Worm (Caenorhabditis elegans) whole organism, late embryonic: ENCODE data around the gene Y60A9A.1.
A peak's percentile ranks its signal among the peaks of the same experiment; 100 is the strongest.
"Not testable (repeated sequence)": the region's sequence is repeated elsewhere in the genome, so short reads cannot be mapped to it uniquely, and the experiment has no call there.

ENCODE experiments used
- C38D4.7 ChIP-seq: fragments of 200-800 bp; sonication (Bioruptor generic); optimal IDR thresholded peaks from 2 replicates; lab custom pipeline; 2018; ENCODE audit warnings: mild to moderate bottlenecking, missing genetic modification characterization, moderate library complexity, missing compliant biosample characterization
- F13H6.1 ChIP-seq: sonication (generic microtip); optimal IDR thresholded peaks from 2 replicates; lab custom pipeline; 2016; ENCODE audit warnings: missing genetic modification characterization, missing compliant biosample characterization
- T23F11.4 ChIP-seq: fragments of 200-800 bp; sonication (Bioruptor generic); optimal IDR thresholded peaks from 2 replicates; lab custom pipeline; 2018; ENCODE audit warnings: mild to moderate bottlenecking, missing genetic modification characterization, missing compliant biosample characterization
- Y22D7AL.16 ChIP-seq: sonication (generic microtip); optimal IDR thresholded peaks from 2 replicates; lab custom pipeline; 2016; ENCODE audit warnings: missing genetic modification characterization, missing compliant biosample characterization
- ahr-1 ChIP-seq: sonication (generic microtip); optimal IDR thresholded peaks from 2 replicates; lab custom pipeline; 2016; ENCODE audit warnings: missing genetic modification characterization, missing compliant biosample characterization
- ama-1 ChIP-seq: fragments of 150-350 bp; optimal IDR thresholded peaks from 2 replicates; lab custom pipeline; 2014
- ceh-14 ChIP-seq: sonication (generic microtip); optimal IDR thresholded peaks from 2 replicates; lab custom pipeline; 2016; ENCODE audit warnings: missing genotype, missing genetic modification characterization, missing compliant biosample characterization
- ceh-18 ChIP-seq: sonication (generic microtip); optimal IDR thresholded peaks from 2 replicates; lab custom pipeline; 2016; ENCODE audit warnings: missing genetic modification characterization, missing compliant biosample characterization
- ceh-19 ChIP-seq: fragments of 200-800 bp; sonication (Bioruptor generic); optimal IDR thresholded peaks from 2 replicates; lab custom pipeline; 2018; ENCODE audit warnings: mild to moderate bottlenecking, missing genetic modification characterization, missing compliant biosample characterization
- ceh-31 ChIP-seq: sonication (generic microtip); optimal IDR thresholded peaks from 2 replicates; lab custom pipeline; 2016; ENCODE audit warnings: missing genetic modification characterization, missing compliant biosample characterization
- ceh-48 ChIP-seq: sonication (generic microtip); optimal IDR thresholded peaks from 2 replicates; lab custom pipeline; 2016; ENCODE audit warnings: missing genetic modification characterization, inconsistent platforms, missing compliant biosample characterization
- dve-1 ChIP-seq: sonication (generic microtip); optimal IDR thresholded peaks from 2 replicates; lab custom pipeline; 2017; ENCODE audit warnings: antibody characterized with exemption, mild to moderate bottlenecking, missing genetic modification characterization, missing compliant biosample characterization
- elt-4 ChIP-seq: sonication (generic microtip); optimal IDR thresholded peaks from 2 replicates; lab custom pipeline; 2016; ENCODE audit warnings: missing genetic modification characterization, missing compliant biosample characterization
- ets-4 ChIP-seq: sonication (generic microtip); optimal IDR thresholded peaks from 2 replicates; lab custom pipeline; 2016; ENCODE audit warnings: missing genetic modification characterization, missing compliant biosample characterization
- eyg-1 ChIP-seq: sonication (generic microtip); optimal IDR thresholded peaks from 2 replicates; lab custom pipeline; 2016; ENCODE audit warnings: missing genotype, missing genetic modification characterization, missing compliant biosample characterization
- fax-1 ChIP-seq: sonication (generic microtip); optimal IDR thresholded peaks from 2 replicates; lab custom pipeline; 2016; ENCODE audit warnings: missing genotype, missing genetic modification characterization, missing compliant biosample characterization
- hlh-15 ChIP-seq: sonication (generic microtip); optimal IDR thresholded peaks from 2 replicates; lab custom pipeline; 2016; ENCODE audit warnings: missing genetic modification characterization, missing compliant biosample characterization
- hlh-30 ChIP-seq: sonication (generic microtip); optimal IDR thresholded peaks from 2 replicates; lab custom pipeline; 2017; ENCODE audit warnings: antibody characterized with exemption, missing genetic modification characterization, missing compliant biosample characterization; ENCODE audit not compliant: insufficient read depth
- hlh-8 ChIP-seq: sonication (generic microtip); optimal IDR thresholded peaks from 2 replicates; lab custom pipeline; 2016; ENCODE audit warnings: missing genotype, missing genetic modification characterization, missing compliant biosample characterization
- lim-6 ChIP-seq: sonication (generic microtip); optimal IDR thresholded peaks from 2 replicates; lab custom pipeline; 2016; ENCODE audit warnings: missing genetic modification characterization, missing compliant biosample characterization
- mec-3 ChIP-seq: sonication (generic microtip); optimal IDR thresholded peaks from 2 replicates; lab custom pipeline; 2016; ENCODE audit warnings: borderline replicate concordance, missing genetic modification characterization, missing compliant biosample characterization
- nhr-232 ChIP-seq: sonication (generic microtip); optimal IDR thresholded peaks from 2 replicates; lab custom pipeline; 2016; ENCODE audit warnings: missing genetic modification characterization, missing compliant biosample characterization
- pag-3 ChIP-seq: sonication (generic microtip); optimal IDR thresholded peaks from 2 replicates; lab custom pipeline; 2016; ENCODE audit warnings: missing compliant biosample characterization, missing genetic modification characterization, borderline replicate concordance
- pat-9 ChIP-seq: fragments of 200-800 bp; sonication (Bioruptor generic); optimal IDR thresholded peaks from 2 replicates; lab custom pipeline; 2018; ENCODE audit warnings: mild to moderate bottlenecking, missing genetic modification characterization, moderate library complexity, missing compliant biosample characterization
- pha-4 ChIP-seq: fragments of 150-350 bp; optimal IDR thresholded peaks from 2 replicates; lab custom pipeline; 2018; ENCODE audit warnings: missing biosample characterization, missing genetic modification reagents, missing genetic modification characterization
- pqm-1 ChIP-seq: sonication (generic microtip); optimal IDR thresholded peaks from 2 replicates; lab custom pipeline; 2016; ENCODE audit warnings: missing genetic modification characterization, missing compliant biosample characterization
- ref-2 ChIP-seq: sonication (generic microtip); optimal IDR thresholded peaks from 2 replicates; lab custom pipeline; 2016; ENCODE audit warnings: missing genetic modification characterization, missing compliant biosample characterization
- sdc-2 ChIP-seq: sonication (generic microtip); optimal IDR thresholded peaks from 2 replicates; lab custom pipeline; 2016; ENCODE audit warnings: missing genotype, missing genetic modification characterization, missing compliant biosample characterization
- sox-2 ChIP-seq: fragments of 200-800 bp; sonication (Bioruptor generic); IDR thresholded peaks from 2 replicates; pipeline ENCODE4 v1.3.6; 2022; ENCODE audit warnings: missing genetic modification reagents, missing genetic modification characterization, missing compliant biosample characterization
- syd-9 ChIP-seq: sonication (generic microtip); optimal IDR thresholded peaks from 2 replicates; lab custom pipeline; 2016; ENCODE audit warnings: mild to moderate bottlenecking, missing genetic modification characterization, moderate library complexity, missing compliant biosample characterization
- ttx-3 ChIP-seq: sonication (generic microtip); optimal IDR thresholded peaks from 2 replicates; lab custom pipeline; 2016; ENCODE audit warnings: missing genetic modification reagents, missing genetic modification characterization, missing compliant biosample characterization
- unc-3 ChIP-seq, 2 experiments: fragments of 200-800 bp in 1 of 2; sonication (Bioruptor generic) in 1 of 2; sonication (generic microtip) in 1 of 2; conservative IDR thresholded peaks in 1 of 2; optimal IDR thresholded peaks in 1 of 2; 2 replicates each; pipeline versions ENCODE4 v1.3.6 to Lab custom; 2016 to 2022; ENCODE audit warnings: missing compliant biosample characterization in 2 of 2, missing genetic modification characterization in 2 of 2, missing genetic modification reagents in 1 of 2
- unc-42 ChIP-seq: sonication (generic microtip); optimal IDR thresholded peaks from 2 replicates; lab custom pipeline; 2016; ENCODE audit warnings: missing genotype, missing genetic modification characterization, missing compliant biosample characterization
- unc-86 ChIP-seq: sonication (generic microtip); optimal IDR thresholded peaks from 2 replicates; lab custom pipeline; 2016; ENCODE audit warnings: missing genetic modification characterization, missing compliant biosample characterization
- zip-5 ChIP-seq: sonication (generic microtip); optimal IDR thresholded peaks from 2 replicates; lab custom pipeline; 2016; ENCODE audit warnings: missing genetic modification characterization, missing compliant biosample characterization
- ztf-16 ChIP-seq: sonication (generic microtip); optimal IDR thresholded peaks from 2 replicates; lab custom pipeline; 2017; ENCODE audit warnings: missing genetic modification characterization, missing compliant biosample characterization

The Y60A9A.1 gene

ce11 chrX:14401230-14401629 lies 24.2 kb upstream of the Y60A9A.1 start:
- TF ChIP-seq hlh-8 (tag; lab: Kevin White, UChicago) (peak; percentile 7), pag-3 (no peak), ceh-14 (tag; lab: Kevin White, UChicago) (no peak)

- no peak for TF ChIP-seq unc-86
- TF ChIP-seq ama-1 (lab: Kevin White, UChicago) = no peak
- no peak for TF ChIP-seq ceh-14 (tag; lab: Kevin White, UChicago)
- TF ChIP-seq syd-9 = no peak
- no peak for TF ChIP-seq ceh-18
- TF ChIP-seq ztf-16 = no peak
- no peak for TF ChIP-seq pat-9 (tag; lab: Kevin White, UChicago)
- no peak for TF ChIP-seq ahr-1
- no peak for TF ChIP-seq T23F11.4 (GFP tag; lab: Kevin White, UChicago)
- no peak for TF ChIP-seq hlh-8 (tag; lab: Kevin White, UChicago)
- no peak for TF ChIP-seq mec-3 (tag; lab: Kevin White, UChicago)
- TF ChIP-seq ttx-3 (tag; lab: Kevin White, UChicago) = no peak
- no peak for TF ChIP-seq sdc-2 (tag; lab: Kevin White, UChicago)
- no peak for TF ChIP-seq F13H6.1
- no peak for TF ChIP-seq ceh-31 (tag; lab: Kevin White, UChicago)
- TF ChIP-seq lim-6 (tag; lab: Kevin White, UChicago) = no peak
- no peak for TF ChIP-seq zip-5 (tag; lab: Kevin White, UChicago)
- TF ChIP-seq ceh-48 (tag; lab: Kevin White, UChicago) = no peak
- no peak for TF ChIP-seq pqm-1 (tag; lab: Kevin White, UChicago)
- TF ChIP-seq nhr-232 (tag; lab: Kevin White, UChicago) = no peak
These were observed 22.0 kb upstream of the Y60A9A.1 start for ce11 chrX:14399035-14399434.

- TF ChIP-seq hlh-15 (tag; lab: Kevin White, UChicago) (no peak), eyg-1 (tag; lab: Kevin White, UChicago) (no peak), fax-1 (tag; lab: Kevin White, UChicago) (no peak), Y22D7AL.16 (no peak), pha-4 (tag; lab: Kevin White, UChicago) (no peak), dve-1 (tag; lab: Kevin White, UChicago) (no peak), pat-9 (tag; lab: Kevin White, UChicago) (no peak), ets-4 (no peak), hlh-30 (tag; lab: Kevin White, UChicago) (no peak), elt-4 (tag; lab: Kevin White, UChicago) (no peak), C38D4.7 (GFP tag; lab: Kevin White, UChicago) (no peak), unc-42 (tag; lab: Kevin White, UChicago) (no peak), ref-2 (tag; lab: Kevin White, UChicago) (no peak), ceh-19 (no peak)
- TF ChIP-seq, all 69 proteins: peak for 0
These were observed 18.2 kb upstream of the Y60A9A.1 start, which contains the start of gene Y60A9.1 for ce11 chrX:14395267-14395666. Gene Y60A9.1 (minus strand): TSS chrX:14395367.

- 0 out of 2 replicates have a peak, but pooled peaks have one; percentile 15 for TF ChIP-seq unc-3 (GFP tag; conservative IDR thresholded peaks at IDR 0.05; lab: Robert Waterston, UW)
- not testable (repeated sequence) for TF ChIP-seq unc-3 (tag; optimal IDR thresholded peaks at IDR 0.05; lab: Kevin White, UChicago)
- peak; percentile 63 for TF ChIP-seq sox-2 (GFP tag; lab: Robert Waterston, UW)
These were observed 10.7 kb upstream of the Y60A9A.1 start for ce11 chrX:14387752-14388151.

ce11 chrX:14382951-14383350 lies 5.9 kb upstream of the Y60A9A.1 start, which contains the start of gene Y60A9.3:
Gene Y60A9.3 (plus strand): TSS chrX:14383251.
- no peak for TF ChIP-seq ahr-1
- no peak for TF ChIP-seq zip-5 (tag; lab: Kevin White, UChicago)
